Worm (Caenorhabditis elegans) whole organism, mixed stage, embryonic: ENCODE results near the gene pef-1.

ENCODE experiments used
- M03D4.4 ChIP-seq: sonication (generic microtip); optimal IDR thresholded peaks from 2 replicates; lab custom pipeline; 2017; ENCODE audit warnings: mild to moderate bottlenecking, missing genetic modification characterization, missing compliant biosample characterization
- bed-3 ChIP-seq: fragments of 200-800 bp; sonication (Bioruptor generic); optimal IDR thresholded peaks from 3 replicates; lab custom pipeline; 2018; ENCODE audit warnings: mild to moderate bottlenecking, missing genetic modification characterization, moderate library complexity, missing compliant biosample characterization
- ceh-39 ChIP-seq: fragments of 150-350 bp; optimal IDR thresholded peaks from 2 replicates; lab custom pipeline; 2014; ENCODE audit warnings: missing biosample characterization, missing genetic modification characterization
- ceh-43 ChIP-seq: fragments of 200-800 bp; sonication (Bioruptor generic); optimal IDR thresholded peaks from 2 replicates; lab custom pipeline; 2018; ENCODE audit warnings: mild to moderate bottlenecking, missing genetic modification characterization, moderate library complexity, missing compliant biosample characterization
- ceh-83 ChIP-seq: fragments of 200-800 bp; sonication (Bioruptor generic); optimal IDR thresholded peaks from 2 replicates; lab custom pipeline; 2018; ENCODE audit warnings: mild to moderate bottlenecking, missing genetic modification characterization, missing compliant biosample characterization
- ces-1 ChIP-seq: fragments of 150-350 bp; optimal IDR thresholded peaks from 2 replicates; lab custom pipeline; 2014; ENCODE audit warnings: missing biosample characterization, missing genetic modification reagents, missing genetic modification characterization
- cnd-1 ChIP-seq: fragments of 200-800 bp; sonication (Bioruptor generic); optimal IDR thresholded peaks from 2 replicates; lab custom pipeline; 2018; ENCODE audit warnings: mild to moderate bottlenecking, missing genetic modification characterization, missing compliant biosample characterization
- elt-1 ChIP-seq: sonication (generic microtip); optimal IDR thresholded peaks from 2 replicates; lab custom pipeline; 2017; ENCODE audit warnings: missing genetic modification characterization, mild to moderate bottlenecking, missing compliant biosample characterization, antibody characterized with exemption, moderate library complexity, borderline replicate concordance; ENCODE audit not compliant: insufficient read depth
- flh-1 ChIP-seq: fragments of 200-800 bp; sonication (Bioruptor generic); optimal IDR thresholded peaks from 2 replicates; lab custom pipeline; 2018; ENCODE audit warnings: mild to moderate bottlenecking, missing genetic modification characterization, moderate library complexity, missing compliant biosample characterization
- ham-2 ChIP-seq: fragments of 200-800 bp; sonication (Bioruptor generic); optimal IDR thresholded peaks from 2 replicates; lab custom pipeline; 2018; ENCODE audit warnings: mild to moderate bottlenecking, missing genetic modification characterization, missing compliant biosample characterization
- hlh-1 ChIP-seq: fragments of 150-350 bp; optimal IDR thresholded peaks from 2 replicates; lab custom pipeline; 2014; ENCODE audit warnings: missing biosample characterization, missing genetic modification reagents, missing genetic modification characterization
- lin-13 ChIP-seq: fragments of 150-350 bp; optimal IDR thresholded peaks from 2 replicates; lab custom pipeline; 2014; ENCODE audit warnings: missing biosample characterization, missing genetic modification characterization
- lin-32 ChIP-seq: fragments of 200-800 bp; sonication (Bioruptor generic); optimal IDR thresholded peaks from 2 replicates; lab custom pipeline; 2018; ENCODE audit warnings: mild to moderate bottlenecking, missing genetic modification characterization, missing compliant biosample characterization
- lsy-2 ChIP-seq: fragments of 150-350 bp; optimal IDR thresholded peaks from 2 replicates; lab custom pipeline; 2014; ENCODE audit warnings: missing biosample characterization, missing genetic modification characterization
- mab-5 ChIP-seq: fragments of 150-350 bp; optimal IDR thresholded peaks from 2 replicates; lab custom pipeline; 2014; ENCODE audit warnings: missing biosample characterization, missing genetic modification characterization
- mep-1 ChIP-seq: fragments of 150-350 bp; optimal IDR thresholded peaks from 2 replicates; lab custom pipeline; 2017; ENCODE audit warnings: missing biosample characterization, missing genetic modification reagents, missing genetic modification characterization, inconsistent platforms
- mls-2 ChIP-seq: sonication (generic microtip); optimal IDR thresholded peaks from 2 replicates; lab custom pipeline; 2016; ENCODE audit warnings: mild to moderate bottlenecking, missing genetic modification characterization, moderate library complexity, missing compliant biosample characterization
- nhr-12 ChIP-seq: fragments of 150-350 bp; optimal IDR thresholded peaks from 2 replicates; lab custom pipeline; 2014; ENCODE audit warnings: missing biosample characterization, missing genetic modification characterization
- nhr-2 ChIP-seq: fragments of 150-350 bp; optimal IDR thresholded peaks from 2 replicates; lab custom pipeline; 2014; ENCODE audit warnings: missing biosample characterization, missing genetic modification characterization
- nhr-237 ChIP-seq: fragments of 150-350 bp; optimal IDR thresholded peaks from 2 replicates; lab custom pipeline; 2014; ENCODE audit warnings: missing biosample characterization, missing genetic modification characterization
- nhr-28 ChIP-seq: fragments of 150-350 bp; optimal IDR thresholded peaks from 2 replicates; lab custom pipeline; 2014; ENCODE audit warnings: missing biosample characterization, missing genetic modification characterization
- nhr-76 ChIP-seq: sonication (generic microtip); optimal IDR thresholded peaks from 2 replicates; lab custom pipeline; 2017; ENCODE audit warnings: missing biosample characterization, missing genetic modification characterization
- pha-4 ChIP-seq: fragments of 150-350 bp; optimal IDR thresholded peaks from 2 replicates; lab custom pipeline; 2018; ENCODE audit warnings: missing biosample characterization, missing genetic modification reagents, missing genetic modification characterization
- sem-2 ChIP-seq: fragments of 200-800 bp; sonication (Bioruptor generic); optimal IDR thresholded peaks from 2 replicates; lab custom pipeline; 2018; ENCODE audit warnings: mild to moderate bottlenecking, missing genetic modification characterization, missing compliant biosample characterization
- snpc-4 ChIP-seq: fragments of 150-350 bp; optimal IDR thresholded peaks from 2 replicates; lab custom pipeline; 2014; ENCODE audit warnings: missing biosample characterization, missing genetic modification characterization
- sptf-1 ChIP-seq: sonication (generic microtip); optimal IDR thresholded peaks from 2 replicates; lab custom pipeline; 2017; ENCODE audit warnings: mild to moderate bottlenecking, missing genetic modification characterization, moderate library complexity, missing compliant biosample characterization
- tbx-8 ChIP-seq: fragments of 200-800 bp; sonication (Bioruptor generic); optimal IDR thresholded peaks from 2 replicates; lab custom pipeline; 2018; ENCODE audit warnings: mild to moderate bottlenecking, missing genetic modification characterization, moderate library complexity, missing compliant biosample characterization
- unc-120 ChIP-seq: sonication (generic microtip); optimal IDR thresholded peaks from 2 replicates; lab custom pipeline; 2017; ENCODE audit warnings: missing genetic modification characterization, missing compliant biosample characterization; ENCODE audit not compliant: poor library complexity, severe bottlenecking
- unc-39 ChIP-seq: fragments of 150-350 bp; optimal IDR thresholded peaks from 2 replicates; lab custom pipeline; 2014; ENCODE audit warnings: missing biosample characterization, missing genetic modification characterization
- unc-62 ChIP-seq: fragments of 150-350 bp; optimal IDR thresholded peaks from 2 replicates; lab custom pipeline; 2014; ENCODE audit warnings: missing biosample characterization, missing genetic modification reagents, missing genetic modification characterization
- zip-8 ChIP-seq: fragments of 150-350 bp; optimal IDR thresholded peaks from 2 replicates; lab custom pipeline; 2014; ENCODE audit warnings: missing biosample characterization, missing genetic modification characterization
- ztf-11 ChIP-seq: fragments of 150-350 bp; optimal IDR thresholded peaks from 2 replicates; lab custom pipeline; 2014; ENCODE audit warnings: missing biosample characterization, missing genetic modification characterization

Gene pef-1

ce11 chrIII:938569-938968 is 12.5 kb upstream of the pef-1 start, which contains the start of gene fbxa-22:
fbxa-22 (plus strand) TSS chrIII:938869.
- TF ChIP-seq M03D4.4 (tag; lab: Kevin White, UChicago) = no peak
- no peak for TF ChIP-seq ceh-43 (GFP tag; lab: Kevin White, UChicago)
- TF ChIP-seq elt-1 (tag; lab: Kevin White, UChicago) = no peak
- TF ChIP-seq mls-2 (tag; lab: Kevin White, UChicago) = no peak
- TF ChIP-seq flh-1 (GFP tag; lab: Kevin White, UChicago) = no peak
- TF ChIP-seq snpc-4 = no peak
- no peak for TF ChIP-seq ceh-39
- no peak for TF ChIP-seq unc-62 (GFP tag; lab: Kevin White, UChicago)
- TF ChIP-seq nhr-76 = no peak
- no peak for TF ChIP-seq nhr-12 (tag; lab: Kevin White, UChicago)
- no peak for TF ChIP-seq pha-4 (tag; lab: Kevin White, UChicago)
- no peak for TF ChIP-seq bed-3
- no peak for TF ChIP-seq lsy-2 (tag; lab: Kevin White, UChicago)
- no peak for TF ChIP-seq unc-120
- TF ChIP-seq unc-39 (tag; lab: Kevin White, UChicago) = no peak
- TF ChIP-seq cnd-1 = no peak
- no peak for TF ChIP-seq sptf-1
- TF ChIP-seq lin-13 (tag; lab: Kevin White, UChicago) = no peak
- TF ChIP-seq nhr-237 (tag; lab: Kevin White, UChicago) = no peak
- no peak for TF ChIP-seq nhr-28 (tag; lab: Kevin White, UChicago)

- no peak for TF ChIP-seq nhr-76
- no peak for TF ChIP-seq cnd-1
- no peak for TF ChIP-seq mls-2 (tag; lab: Kevin White, UChicago)
- no peak for TF ChIP-seq snpc-4
- TF ChIP-seq ztf-11 (tag; lab: Kevin White, UChicago) = no peak
- TF ChIP-seq elt-1 (tag; lab: Kevin White, UChicago) = no peak
- no peak for TF ChIP-seq unc-39 (tag; lab: Kevin White, UChicago)
- TF ChIP-seq mab-5 (tag; lab: Kevin White, UChicago) = no peak
- no peak for TF ChIP-seq unc-120
- TF ChIP-seq nhr-2 (tag; lab: Kevin White, UChicago) = no peak
Observed at ce11 chrIII:937961-938360, 11.8 kb upstream of the pef-1 start, which contains the start of gene fbxa-56. fbxa-56 (minus strand) TSS chrIII:938061.

- TF ChIP-seq ceh-39 (no peak), mep-1 (tag; lab: Kevin White, UChicago) (no peak), ham-2 (GFP tag; lab: Kevin White, UChicago) (no peak), mls-2 (tag; lab: Kevin White, UChicago) (no peak), ces-1 (GFP tag; lab: Kevin White, UChicago) (no peak), lin-32 (GFP tag; lab: Kevin White, UChicago) (no peak), zip-8 (tag; lab: Kevin White, UChicago) (no peak), unc-120 (no peak)
Observed at ce11 chrIII:936037-936507, 10.0 kb upstream of the pef-1 start, which contains the start of gene fbxa-55. fbxa-55 (minus strand) TSS chrIII:936087.

ce11 chrIII:931405-931804 is 5.3 kb upstream of the pef-1 start:
- TF ChIP-seq lin-32 (GFP tag; lab: Kevin White, UChicago) = peak; percentile 85
- TF ChIP-seq tbx-8 (GFP tag; lab: Kevin White, UChicago) = peak; percentile 88
- TF ChIP-seq cnd-1 = peak; percentile 49
- peak; percentile 49 for TF ChIP-seq unc-120
- TF ChIP-seq sem-2 (GFP tag; lab: Kevin White, UChicago) = peak; percentile 44
- TF ChIP-seq bed-3 = peak; percentile 72
- TF ChIP-seq sptf-1 = peak; percentile 96
- TF ChIP-seq ceh-83 (GFP tag; lab: Kevin White, UChicago) = peak; percentile 75
- TF ChIP-seq ceh-43 (GFP tag; lab: Kevin White, UChicago) = peak; percentile 50
- peak; percentile 91 for TF ChIP-seq M03D4.4 (tag; lab: Kevin White, UChicago)
- TF ChIP-seq mls-2 (tag; lab: Kevin White, UChicago) = peak; percentile 95

- TF ChIP-seq ceh-39 (no peak), mep-1 (tag; lab: Kevin White, UChicago) (no peak), hlh-1 (tag; lab: Kevin White, UChicago) (no peak), lin-13 (tag; lab: Kevin White, UChicago) (no peak), ztf-11 (tag; lab: Kevin White, UChicago) (no peak), mab-5 (tag; lab: Kevin White, UChicago) (no peak)
Observed at ce11 chrIII:919322-919721, 6.8 kb downstream of the pef-1 start, which contains the start of gene F23H11.7. F23H11.7 (minus strand) TSS chrIII:919422.
